Worm (Caenorhabditis elegans) whole organism, L4 larva: ENCODE measurements around the gene H34I24.2.
"Not testable (repeated sequence)": the region's sequence is repeated elsewhere in the genome, so short reads cannot be mapped to it uniquely, and the experiment has no call there.

Experiments used
- ces-1 ChIP-seq: fragments of 150-350 bp; sonication (generic microtip); optimal IDR thresholded peaks from 4 replicates; lab custom pipeline; 2014; ENCODE audit warnings: missing biosample characterization, missing genetic modification reagents, missing genetic modification characterization
- dmd-6 ChIP-seq: fragments of 200-800 bp; sonication (Bioruptor generic); IDR thresholded peaks from 2 replicates; pipeline ENCODE4 v1.3.6; 2022; ENCODE audit warnings: missing genetic modification reagents, missing genetic modification characterization, missing compliant biosample characterization
- nhr-237 ChIP-seq: sonication (generic microtip); optimal IDR thresholded peaks from 2 replicates; lab custom pipeline; 2017; ENCODE audit warnings: missing biosample characterization, missing genetic modification characterization
- nhr-77 ChIP-seq: fragments of 150-350 bp; optimal IDR thresholded peaks from 2 replicates; lab custom pipeline; 2014; ENCODE audit warnings: missing biosample characterization, missing genetic modification characterization
- set-16 ChIP-seq: fragments of 200-800 bp; sonication (Bioruptor generic); IDR thresholded peaks from 2 replicates; pipeline ENCODE4 v1.3.6; 2022; ENCODE audit warnings: missing genetic modification reagents, missing genetic modification characterization, missing compliant biosample characterization

DNA sequence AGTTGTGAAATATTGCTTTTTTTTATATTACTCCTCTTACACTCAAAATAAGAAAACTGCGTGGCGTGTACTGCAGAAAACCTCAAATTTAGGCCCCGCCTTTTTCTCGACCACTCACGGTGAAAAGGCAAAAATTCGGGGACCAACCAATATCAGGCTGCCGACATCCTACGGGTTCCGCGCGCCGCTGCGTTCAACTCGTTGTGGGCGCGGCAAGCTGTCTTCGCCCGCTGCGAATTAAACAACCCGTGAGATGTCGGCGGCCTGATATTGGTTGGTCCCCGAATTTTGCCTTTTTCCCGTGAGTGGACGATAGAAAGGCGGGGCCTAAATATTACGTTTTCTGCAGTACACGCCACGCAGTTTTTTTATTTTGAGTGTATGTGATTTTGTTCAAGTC is 44.4 kb upstream of the H34I24.2 start:
- peak; percentile 44; the same call in 1 of the 2 replicates for TF ChIP-seq set-16
- TF ChIP-seq nhr-77 (tag; lab: Kevin White, UChicago); ces-1 (GFP tag; lab: Kevin White, UChicago); nhr-237; dmd-6 (GFP tag; lab: Robert Waterston, UW): not testable (repeated sequence)
